Fruit fly (Drosophila melanogaster) whole organism, embryonic: ENCODE measurements around the gene CG5793.
A peak's percentile ranks its signal among the peaks of the same experiment; 100 is the strongest.

ENCODE experiments used
- ATbp ChIP-seq: fragments of 200-800 bp; sonication (Bioruptor generic); optimal IDR thresholded peaks from 2 replicates; lab custom pipeline; 2017; ENCODE audit warnings: missing biosample characterization, mild to moderate bottlenecking, missing genetic modification characterization, missing genetic modification reagents
- B-H1 ChIP-seq: fragments of 200-800 bp; sonication (Bioruptor generic); IDR thresholded peaks from 3 replicates; pipeline ENCODE4 v1.3.6; 2022; ENCODE audit warnings: missing biosample characterization, missing genetic modification characterization
- CG10147 ChIP-seq: fragments of 200-800 bp; sonication (Bioruptor generic); optimal IDR thresholded peaks from 2 replicates; lab custom pipeline; 2019; ENCODE audit warnings: missing biosample characterization, mild to moderate bottlenecking, missing genetic modification characterization, moderate library complexity
- CG10321 ChIP-seq: fragments of 200-800 bp; sonication (Bioruptor generic); IDR thresholded peaks from 2 replicates; pipeline ENCODE4 v1.3.6; 2022; ENCODE audit warnings: missing biosample characterization, missing genetic modification characterization
- CG11560 ChIP-seq: fragments of 200-800 bp; sonication (Bioruptor generic); IDR thresholded peaks from 3 replicates; pipeline ENCODE4 v1.3.6; 2022; ENCODE audit warnings: missing biosample characterization, missing genetic modification characterization
- CG13287 ChIP-seq: fragments of 200-800 bp; sonication (Bioruptor generic); IDR thresholded peaks from 2 replicates; pipeline ENCODE4 v1.3.6; 2022; ENCODE audit warnings: missing biosample characterization, missing genetic modification characterization; ENCODE audit not compliant: partially characterized antibody
- CG13624 ChIP-seq: fragments of 200-800 bp; sonication (Bioruptor generic); optimal IDR thresholded peaks from 2 replicates; lab custom pipeline; 2016; ENCODE audit warnings: missing biosample characterization, missing genetic modification characterization
- CG15269 ChIP-seq: fragments of 200-800 bp; sonication (Bioruptor generic); optimal IDR thresholded peaks from 2 replicates; lab custom pipeline; 2018; ENCODE audit warnings: missing biosample characterization, mild to moderate bottlenecking, missing genetic modification characterization, moderate library complexity
- CG1647 ChIP-seq: fragments of 200-800 bp; sonication (Bioruptor generic); optimal IDR thresholded peaks from 3 replicates; lab custom pipeline; 2016; ENCODE audit warnings: missing biosample characterization, missing genetic modification characterization
- CG16813 ChIP-seq: fragments of 200-800 bp; sonication (Bioruptor generic); IDR thresholded peaks from 3 replicates; pipeline ENCODE4 v1.3.6; 2022; ENCODE audit warnings: missing biosample characterization, missing genetic modification characterization; ENCODE audit not compliant: partially characterized antibody
- CG18619 ChIP-seq: fragments of 200-800 bp; sonication (Bioruptor generic); optimal IDR thresholded peaks from 3 replicates; lab custom pipeline; 2017; ENCODE audit warnings: missing biosample characterization, mild to moderate bottlenecking, missing genetic modification characterization
- CG30020 ChIP-seq: fragments of 200-800 bp; optimal IDR thresholded peaks from 2 replicates; lab custom pipeline; 2019; ENCODE audit warnings: missing biosample characterization, mild to moderate bottlenecking, missing genetic modification characterization, moderate library complexity
- CG3163 ChIP-seq: fragments of 200-800 bp; sonication (Bioruptor generic); optimal IDR thresholded peaks from 3 replicates; lab custom pipeline; 2016; ENCODE audit warnings: missing biosample characterization, missing genetic modification characterization
- CG4424 ChIP-seq: fragments of 200-800 bp; sonication (Bioruptor generic); optimal IDR thresholded peaks from 3 replicates; lab custom pipeline; 2016; ENCODE audit warnings: missing biosample characterization, missing genetic modification characterization
- CG6254 ChIP-seq: fragments of 200-800 bp; sonication (Bioruptor generic); optimal IDR thresholded peaks from 3 replicates; lab custom pipeline; 2017; ENCODE audit warnings: mild to moderate bottlenecking, missing biosample characterization, missing genetic modification reagents, missing genetic modification characterization
- CG7963 ChIP-seq: fragments of 200-800 bp; sonication (Bioruptor generic); IDR thresholded peaks from 3 replicates; pipeline ENCODE4 v1.3.6; 2022; ENCODE audit warnings: missing biosample characterization, missing genetic modification characterization; ENCODE audit not compliant: partially characterized antibody
- CG8281 ChIP-seq: fragments of 200-800 bp; sonication (Bioruptor generic); optimal IDR thresholded peaks from 2 replicates; lab custom pipeline; 2018; ENCODE audit warnings: missing biosample characterization, mild to moderate bottlenecking, missing genetic modification characterization, moderate library complexity
- CG8290 ChIP-seq, 3 experiments: fragments of 200-800 bp; sonication (Bioruptor generic); optimal IDR thresholded peaks; 2 replicates each; lab custom pipeline; 2016 to 2019; ENCODE audit warnings: missing biosample characterization in 3 of 3, missing genetic modification characterization in 3 of 3, mild to moderate bottlenecking in 2 of 3, moderate library complexity in 1 of 3
- CG9876 ChIP-seq: fragments of 200-800 bp; sonication (Bioruptor generic); optimal IDR thresholded peaks from 2 replicates; lab custom pipeline; 2016; ENCODE audit warnings: missing biosample characterization, missing genetic modification characterization
- Chrac-16 ChIP-seq: fragments of 200-800 bp; sonication (Bioruptor generic); optimal IDR thresholded peaks from 3 replicates; lab custom pipeline; 2016; ENCODE audit warnings: missing biosample characterization, missing genetic modification characterization
- Gug ChIP-seq: fragments of 200-800 bp; sonication (Bioruptor generic); IDR thresholded peaks from 4 replicates; pipeline ENCODE4 v1.3.6; 2022; ENCODE audit warnings: missing biosample characterization, missing genetic modification characterization
- HHEX ChIP-seq: fragments of 200-800 bp; sonication (Bioruptor generic); optimal IDR thresholded peaks from 3 replicates; lab custom pipeline; 2017; ENCODE audit warnings: missing biosample characterization, mild to moderate bottlenecking, missing genetic modification characterization, missing genetic modification reagents
- HLH4C ChIP-seq: fragments of 200-800 bp; sonication (Bioruptor generic); IDR thresholded peaks from 3 replicates; pipeline ENCODE4 v1.3.6; 2022; ENCODE audit warnings: missing biosample characterization, missing genetic modification characterization; ENCODE audit not compliant: partially characterized antibody
- Jarid2 ChIP-seq: fragments of 200-800 bp; sonication (Bioruptor generic); optimal IDR thresholded peaks from 3 replicates; lab custom pipeline; 2017; ENCODE audit warnings: mild to moderate bottlenecking, missing biosample characterization, missing genetic modification reagents, missing genetic modification characterization
- Nf-YB ChIP-seq: fragments of 200-800 bp; sonication (Bioruptor generic); optimal IDR thresholded peaks from 3 replicates; lab custom pipeline; 2019; ENCODE audit warnings: missing biosample characterization, mild to moderate bottlenecking, missing genetic modification characterization, moderate library complexity
- PHDP ChIP-seq: fragments of 200-800 bp; sonication (Bioruptor generic); optimal IDR thresholded peaks from 3 replicates; lab custom pipeline; 2018; ENCODE audit warnings: missing biosample characterization, mild to moderate bottlenecking, missing genetic modification characterization, moderate library complexity
- Pdp1 ChIP-seq, 2 experiments: fragments of 200-800 bp; sonication (Bioruptor generic); optimal IDR thresholded peaks; 3 replicates each; lab custom pipeline; 2016; ENCODE audit warnings: missing biosample characterization in 2 of 2, missing genetic modification characterization in 2 of 2, mild to moderate bottlenecking in 1 of 2, moderate library complexity in 1 of 2
- Sry-δ ChIP-seq: fragments of 200-800 bp; sonication (Bioruptor generic); optimal IDR thresholded peaks from 2 replicates; lab custom pipeline; 2016; ENCODE audit warnings: missing biosample characterization, missing genetic modification characterization
- Tbp ChIP-seq: fragments of >200 bp; optimal IDR thresholded peaks from 2 replicates; lab custom pipeline; 2018; ENCODE audit warnings: missing biosample characterization, missing genetic modification characterization
- YL-1 ChIP-seq: fragments of 200-800 bp; sonication (Bioruptor generic); optimal IDR thresholded peaks from 3 replicates; lab custom pipeline; 2017; ENCODE audit warnings: missing biosample characterization, mild to moderate bottlenecking, missing genetic modification characterization
- croc ChIP-seq: fragments of 200-800 bp; sonication (Bioruptor generic); conservative IDR thresholded peaks from 3 replicates; pipeline ENCODE4 v1.3.6; 2022; ENCODE audit warnings: missing biosample characterization, missing genetic modification characterization
- dan ChIP-seq: fragments of 200-800 bp; sonication (Bioruptor generic); IDR thresholded peaks from 2 replicates; pipeline ENCODE4 v1.3.6; 2022; ENCODE audit warnings: missing biosample characterization, missing genetic modification characterization
- dpn ChIP-seq, 2 experiments: fragments of 200-800 bp; sonication (Bioruptor generic); optimal IDR thresholded peaks; 3 replicates each; lab custom pipeline; 2016; ENCODE audit warnings: missing biosample characterization in 2 of 2, missing genetic modification characterization in 2 of 2
- en ChIP-seq: fragments of 200-800 bp; sonication (Bioruptor generic); optimal IDR thresholded peaks from 2 replicates; lab custom pipeline; 2016; ENCODE audit warnings: missing biosample characterization, missing genetic modification characterization
- esg ChIP-seq: fragments of 200-800 bp; sonication (Bioruptor generic); conservative IDR thresholded peaks from 2 replicates; pipeline ENCODE4 v1.3.6; 2022; ENCODE audit warnings: missing biosample characterization, missing genetic modification characterization
- ham ChIP-seq: fragments of 200-800 bp; sonication (Bioruptor generic); IDR thresholded peaks from 2 replicates; pipeline ENCODE4 v1.3.6; 2022; ENCODE audit warnings: missing biosample characterization, missing genetic modification characterization
- hbn ChIP-seq: fragments of 200-800 bp; sonication (Bioruptor generic); IDR thresholded peaks from 2 replicates; pipeline ENCODE4 v1.3.6; 2022; ENCODE audit warnings: missing biosample characterization, missing genetic modification characterization; ENCODE audit not compliant: partially characterized antibody
- lmd ChIP-seq: fragments of 200-800 bp; sonication (Bioruptor generic); IDR thresholded peaks from 2 replicates; pipeline ENCODE4 v1.3.6; 2022; ENCODE audit warnings: missing biosample characterization, missing genetic modification characterization
- maf-S ChIP-seq: fragments of 200-800 bp; sonication (Bioruptor generic); optimal IDR thresholded peaks from 2 replicates; lab custom pipeline; 2016; ENCODE audit warnings: missing biosample characterization, missing genetic modification characterization
- nau ChIP-seq: fragments of 200-800 bp; sonication (Bioruptor generic); optimal IDR thresholded peaks from 3 replicates; lab custom pipeline; 2017; ENCODE audit warnings: missing biosample characterization, mild to moderate bottlenecking, missing genetic modification characterization, missing genetic modification reagents
- pho ChIP-seq: fragments of 200-800 bp; sonication (Bioruptor generic); optimal IDR thresholded peaks from 2 replicates; lab custom pipeline; 2016; ENCODE audit warnings: missing biosample characterization, missing genetic modification characterization
- pnt ChIP-seq: fragments of 200-800 bp; sonication (Bioruptor generic); optimal IDR thresholded peaks from 3 replicates; lab custom pipeline; 2016; ENCODE audit warnings: missing biosample characterization, missing genetic modification characterization
- pros ChIP-seq: fragments of 200-800 bp; sonication (Bioruptor generic); optimal IDR thresholded peaks from 3 replicates; lab custom pipeline; 2019; ENCODE audit warnings: missing biosample characterization, mild to moderate bottlenecking, missing genetic modification characterization, moderate library complexity
- sisA ChIP-seq: fragments of 200-800 bp; sonication (Bioruptor generic); IDR thresholded peaks from 2 replicates; pipeline ENCODE4 v1.3.6; 2022; ENCODE audit warnings: missing biosample characterization, missing genetic modification characterization
- so ChIP-seq: fragments of 200-800 bp; sonication (Bioruptor generic); IDR thresholded peaks from 3 replicates; pipeline ENCODE4 v1.3.6; 2022; ENCODE audit warnings: missing biosample characterization, missing genetic modification characterization
- tin ChIP-seq: fragments of 200-800 bp; sonication (Bioruptor generic); optimal IDR thresholded peaks from 3 replicates; lab custom pipeline; 2016; ENCODE audit warnings: missing biosample characterization, missing genetic modification characterization
- trem ChIP-seq: fragments of 200-800 bp; optimal IDR thresholded peaks from 3 replicates; lab custom pipeline; 2019; ENCODE audit warnings: missing biosample characterization, mild to moderate bottlenecking, missing genetic modification characterization, moderate library complexity
- z ChIP-seq: fragments of 200-800 bp; sonication (Bioruptor generic); IDR thresholded peaks from 3 replicates; pipeline ENCODE4 v1.3.6; 2022; ENCODE audit warnings: missing biosample characterization, missing genetic modification characterization

The CG5793 gene

dm6 chr3R:21112742-21113465 lies 14.5 kb upstream of the CG5793 start (continued):
- TF ChIP-seq Gug (GFP tag; lab: Robert Waterston, UW) (peak; percentile 72; the same call in 3 of the 4 replicates), maf-S (peak; percentile 85), so (GFP tag; lab: Robert Waterston, UW) (peak; percentile 83), z (GFP tag; lab: Robert Waterston, UW) (no peak), pros (no peak), CG15269 (peak; percentile 91), CG8281 (tag; lab: Kevin White, UChicago) (peak; percentile 69), CG18619 (GFP tag; lab: Kevin White, UChicago) (peak; percentile 88), Sry-δ (GFP tag; lab: Kevin White, UChicago) (peak; percentile 59), CG10321 (GFP tag; lab: Robert Waterston, UW) (peak; percentile 52), B-H1 (GFP tag; lab: Robert Waterston, UW) (peak; percentile 86), pnt (GFP tag; lab: Kevin White, UChicago) (peak; percentile 87), dan (GFP tag; lab: Robert Waterston, UW) (peak; percentile 47; the same call in 1 of the 2 replicates), Pdp1 (GFP tag; optimal IDR thresholded peaks at IDR 0.05; lab: Kevin White, UChicago) (peak; percentile 87), Chrac-16 (GFP tag; lab: Kevin White, UChicago) (peak; percentile 80), CG13624 (GFP tag; lab: Kevin White, UChicago) (peak; percentile 87), dpn (GFP tag; optimal IDR thresholded peaks at IDR 0.05; lab: Kevin White, UChicago) (peak; percentile 90), hbn (GFP tag; lab: Robert Waterston, UW) (no peak), PHDP (tag; lab: Kevin White, UChicago) (peak; percentile 93), CG8290 (GFP tag; optimal IDR thresholded peaks at IDR 0.05; lab: Kevin White, UChicago) (peak; percentile 67), CG8290 (tag; optimal IDR thresholded peaks at IDR 0.05; lab: Kevin White, UChicago) (peak in 1 of 2 experiments; percentile 92), CG10147 (GFP tag; lab: Kevin White, UChicago) (peak; percentile 51), croc (peak; percentile 78), CG16813 (GFP tag; lab: Robert Waterston, UW) (no peak), trem (peak; percentile 86), Tbp (no peak), pho (GFP tag; lab: Kevin White, UChicago) (peak; percentile 86), ATbp (GFP tag; lab: Kevin White, UChicago) (peak; percentile 94), HHEX (GFP tag; lab: Kevin White, UChicago) (peak; percentile 59), CG7963 (GFP tag; lab: Robert Waterston, UW) (no peak), HLH4C (GFP tag; lab: Robert Waterston, UW) (no peak), CG4424 (GFP tag; lab: Kevin White, UChicago) (peak; percentile 15), esg (peak; percentile 84), CG3163 (GFP tag; lab: Kevin White, UChicago) (peak; percentile 81), CG1647 (GFP tag; lab: Kevin White, UChicago) (peak; percentile 92), CG9876 (GFP tag; lab: Kevin White, UChicago) (peak; percentile 82), CG13287 (no peak), YL-1 (peak; percentile 45), CG30020 (tag; lab: Kevin White, UChicago) (peak; percentile 33), lmd (peak; percentile 85), en (GFP tag; lab: Kevin White, UChicago) (peak; percentile 79), tin (peak; percentile 81), nau (GFP tag; lab: Kevin White, UChicago) (peak; percentile 82), CG11560 (tag; lab: Robert Waterston, UW) (peak; percentile 53; the same call in 1 of the 3 replicates), ham (GFP tag; lab: Robert Waterston, UW) (peak; percentile 56; the same call in 1 of the 2 replicates), Jarid2 (GFP tag; lab: Kevin White, UChicago) (no peak), sisA (peak; percentile 80), CG6254 (peak; percentile 66), Nf-YB (GFP tag; lab: Kevin White, UChicago) (peak; percentile 70)
